Worm (Caenorhabditis elegans): ENCODE data around the gene Y53G8AL.3.

Gene Y53G8AL.3

DNA sequence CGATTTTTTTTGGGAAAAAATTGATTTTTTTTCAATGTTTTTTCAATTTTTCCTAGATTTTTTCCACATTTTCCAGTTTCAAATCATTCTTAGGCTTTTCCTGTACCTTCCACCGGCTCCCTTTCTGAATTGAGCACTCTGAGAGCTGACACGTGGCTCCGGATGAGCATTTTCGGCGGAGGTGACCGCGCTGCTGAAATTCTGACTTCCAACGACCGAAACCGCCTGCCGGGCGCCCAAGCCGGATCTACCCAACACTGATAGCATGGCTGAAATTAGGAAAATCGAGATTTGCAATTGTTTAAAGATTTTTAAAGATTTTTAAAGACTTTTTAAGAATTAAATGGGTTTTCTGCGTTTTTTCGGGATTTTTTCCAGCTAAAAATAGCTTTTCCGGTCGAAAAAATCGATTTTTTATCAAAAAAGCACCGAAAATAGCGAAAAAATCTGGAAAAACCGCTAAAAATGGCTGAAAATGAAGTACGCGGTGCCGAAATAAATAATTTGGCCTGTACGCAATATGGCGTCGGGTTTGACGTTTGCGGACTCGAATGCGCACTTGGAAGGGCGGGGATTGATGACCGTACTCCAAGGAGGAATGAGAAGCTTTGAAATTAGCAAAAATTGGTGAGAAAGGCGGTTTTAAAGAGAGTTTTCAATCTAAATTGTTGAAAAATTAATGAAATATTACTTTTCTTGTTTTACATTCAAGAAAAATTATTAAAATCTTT, 4.5 kb downstream of the Y53G8AL.3 start, which contains the start of gene nduf-9:
TSS of gene nduf-9 (minus strand) at position 269 of the 731 bp plus-strand sequence.
- TF ChIP-seq unc-62 (GFP tag; optimal IDR thresholded peaks at IDR 0.05), result no peak

DNA sequence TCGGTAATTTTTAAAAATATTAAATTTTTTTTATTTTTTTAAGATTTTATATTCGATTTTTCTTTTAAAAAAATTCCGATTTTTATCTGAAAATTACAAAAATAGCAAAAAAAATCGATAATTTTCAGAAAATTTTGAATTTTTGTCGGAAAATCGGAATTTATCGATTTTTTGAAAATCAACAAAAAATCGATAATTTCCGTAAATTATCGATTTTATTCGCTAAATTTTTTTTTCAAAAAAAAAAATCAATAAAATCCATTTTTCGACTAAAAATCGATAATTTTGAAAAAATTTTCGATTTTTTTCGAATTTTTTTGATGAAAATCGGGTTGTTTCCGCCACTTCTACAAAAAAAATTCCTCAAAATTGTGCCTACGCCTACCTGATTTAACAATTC, 10.6 kb downstream of the Y53G8AL.3 start:
- no peak for TF ChIP-seq unc-62 (GFP tag; optimal IDR thresholded peaks at IDR 0.05)

DNA sequence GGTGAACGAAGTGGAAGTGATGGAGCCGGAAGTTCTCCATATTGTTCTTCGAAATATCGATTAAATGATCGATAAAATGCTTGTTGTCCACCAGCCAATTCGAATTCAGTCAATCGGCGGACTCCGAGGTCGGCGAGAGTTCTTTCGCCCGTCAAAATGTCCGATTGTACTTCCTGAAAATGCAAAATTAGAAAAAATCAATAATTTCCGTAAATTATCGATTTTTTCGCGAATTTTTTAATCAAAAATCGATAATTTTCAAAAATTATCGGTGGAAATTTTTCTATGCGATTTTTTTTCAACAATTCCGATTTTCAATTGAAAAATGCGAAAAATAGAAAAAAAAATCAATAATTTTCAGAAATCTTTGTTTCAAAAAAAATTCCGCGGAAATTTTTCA, 11.0 kb downstream of the Y53G8AL.3 start:
- TF ChIP-seq unc-62 (GFP tag; optimal IDR thresholded peaks at IDR 0.05), result no peak

DNA sequence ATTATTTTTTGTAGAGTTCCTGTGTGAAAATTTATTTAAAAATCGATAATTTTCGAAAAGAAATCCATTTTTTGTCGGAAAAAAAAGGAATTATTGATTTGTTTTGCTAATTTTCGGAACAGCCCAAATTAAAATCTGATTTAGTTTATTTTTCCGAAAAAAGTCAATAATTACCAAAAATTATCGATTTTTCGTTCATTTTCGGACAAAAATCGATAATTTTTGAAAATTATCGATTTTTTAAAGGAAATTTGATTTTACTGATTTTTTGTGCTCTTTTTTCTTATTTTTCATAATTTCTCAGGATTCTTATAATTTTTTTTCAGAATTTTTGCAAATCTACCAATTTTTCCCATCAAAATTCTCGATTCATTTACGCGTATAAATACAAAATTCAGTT, 11.6 kb downstream of the Y53G8AL.3 start:
- no peak for TF ChIP-seq unc-62 (GFP tag; optimal IDR thresholded peaks at IDR 0.05)

DNA sequence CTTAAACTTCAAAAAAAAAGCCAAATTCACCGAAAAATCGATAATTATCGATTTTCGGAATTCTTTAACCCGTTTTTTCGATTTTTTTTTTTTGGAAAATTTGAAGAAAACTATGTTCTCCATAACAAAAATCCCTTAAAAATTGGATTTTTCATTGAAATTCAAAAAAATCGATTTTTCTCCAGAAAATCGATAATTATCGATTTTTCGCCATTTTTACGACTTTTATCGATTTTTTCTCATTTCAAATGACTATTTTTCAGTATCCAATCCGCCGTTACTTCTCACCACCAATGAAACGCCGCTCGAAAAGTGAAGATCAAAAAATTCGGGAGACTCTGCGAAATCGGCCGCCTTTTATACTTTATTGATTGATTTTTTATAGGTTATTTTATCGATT, 12.1 kb downstream of the Y53G8AL.3 start:
- TF ChIP-seq unc-62 (GFP tag; optimal IDR thresholded peaks at IDR 0.05), result no peak

DNA sequence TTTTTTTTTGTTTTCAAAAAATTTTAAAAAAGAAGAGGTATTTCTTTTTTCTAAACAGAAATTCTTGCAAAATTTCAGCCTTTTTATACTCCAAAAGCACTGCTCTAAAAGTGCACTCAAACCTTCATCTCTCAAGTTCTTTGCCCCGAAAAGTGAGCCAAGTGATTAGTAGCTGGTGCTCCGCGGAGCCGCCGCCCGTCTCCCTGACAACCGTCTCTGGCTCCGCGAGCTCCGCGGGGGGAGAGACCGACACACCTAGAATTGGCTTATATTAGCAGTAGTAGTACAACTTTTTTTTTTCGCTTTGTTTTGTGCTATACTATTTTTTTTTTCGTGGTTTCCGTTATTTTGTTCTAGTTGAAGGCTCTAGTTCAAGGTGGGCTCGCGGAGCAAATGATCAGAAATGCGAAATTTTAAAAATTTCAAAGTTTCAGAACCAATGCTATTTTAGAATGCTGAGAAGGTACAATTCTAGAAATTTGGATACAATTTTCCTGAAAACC, 20.2 kb downstream of the Y53G8AL.3 start, which contains the start of gene Y53G8AL.1:
TSS of gene Y53G8AL.1 (plus strand) at position 453 of the 503 bp plus-strand sequence.
- TF ChIP-seq unc-62 (GFP tag; optimal IDR thresholded peaks at IDR 0.05), result no peak

DNA sequence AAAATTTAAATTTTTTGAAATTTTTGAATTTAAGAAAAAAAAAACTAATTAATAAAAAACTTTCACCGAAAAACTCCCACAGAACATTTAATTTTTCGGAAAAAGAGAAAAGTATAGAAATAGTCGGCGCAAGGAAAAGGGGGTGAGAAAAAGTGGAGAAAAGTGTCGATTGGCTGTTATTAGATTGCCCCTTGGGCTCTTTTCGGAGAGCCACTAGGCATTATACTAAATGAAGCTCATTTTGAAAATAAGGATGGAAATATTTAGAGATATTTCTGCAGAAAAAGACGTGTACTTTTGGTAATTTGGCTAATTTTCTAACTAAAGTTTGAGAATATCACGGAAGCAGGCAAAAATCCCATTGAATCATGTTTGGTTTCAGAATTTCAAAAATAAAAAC, 28.8 kb downstream of the Y53G8AL.3 start:
- no peak for TF ChIP-seq unc-62 (GFP tag; optimal IDR thresholded peaks at IDR 0.05)

DNA sequence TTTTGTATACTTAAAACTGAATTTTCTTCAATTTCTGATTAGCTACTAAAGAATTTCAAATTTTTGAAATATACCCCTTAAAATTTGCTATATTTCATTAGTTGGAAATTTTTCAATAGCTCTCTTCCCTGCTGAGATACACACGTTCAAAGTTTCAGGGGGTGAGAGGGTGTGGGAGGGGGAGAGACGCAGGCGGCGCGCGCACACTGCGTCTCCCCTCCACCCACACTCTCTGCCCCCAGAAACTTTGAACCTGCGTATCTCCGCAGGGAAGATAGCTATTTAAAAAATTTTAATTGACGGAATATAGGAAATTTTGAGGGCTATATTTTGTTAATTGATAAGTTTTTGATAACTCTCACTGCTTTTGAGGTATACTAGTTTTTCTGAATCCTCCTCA, 30.2 kb downstream of the Y53G8AL.3 start:
- TF ChIP-seq unc-62 (GFP tag; optimal IDR thresholded peaks at IDR 0.05), result no peak

DNA sequence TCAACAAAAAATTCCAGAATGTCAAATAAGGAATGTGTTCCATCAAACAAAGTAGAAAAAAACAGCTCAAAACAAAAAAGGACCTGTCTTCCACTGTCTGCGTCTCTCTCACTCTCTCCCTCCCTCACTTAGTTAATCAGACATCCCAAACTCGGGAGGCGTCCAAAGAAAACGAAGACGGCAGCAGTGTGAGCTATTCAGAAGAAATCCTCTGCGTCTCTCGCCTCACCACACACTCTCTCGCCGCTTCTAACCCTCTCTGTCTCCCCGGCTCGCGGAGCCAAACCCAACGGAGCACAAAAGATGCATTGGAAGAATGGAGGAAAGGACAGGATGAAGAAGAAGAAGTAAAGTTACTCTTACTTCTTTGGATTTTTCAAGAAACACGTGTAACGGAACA, 32.7 kb downstream of the Y53G8AL.3 start:
- TF ChIP-seq unc-62 (GFP tag; optimal IDR thresholded peaks at IDR 0.05), result no peak

DNA sequence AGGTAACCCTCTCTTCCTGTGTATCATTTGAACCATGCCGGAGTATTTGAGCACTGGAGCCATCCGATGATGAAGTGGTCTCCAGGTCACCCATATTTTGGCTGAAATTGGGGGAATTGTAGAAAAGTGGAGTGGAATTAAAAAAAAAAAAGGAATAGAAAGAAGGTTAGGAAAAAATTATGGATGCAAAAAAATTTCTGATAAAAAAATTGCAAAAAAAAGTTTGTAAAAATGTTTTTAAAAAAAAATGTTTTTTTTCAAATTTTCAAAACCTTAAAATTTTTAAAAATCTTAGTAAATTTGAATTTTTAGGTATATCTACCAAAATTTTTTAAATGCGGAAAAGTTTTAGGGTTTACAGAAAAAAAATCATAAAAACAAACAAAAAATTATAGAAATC, 33.9 kb downstream of the Y53G8AL.3 start, which contains the start of gene frm-8:
TSS of gene frm-8 (minus strand) at position 101 of the 400 bp plus-strand sequence.
- no peak for TF ChIP-seq unc-62 (GFP tag; optimal IDR thresholded peaks at IDR 0.05)

DNA sequence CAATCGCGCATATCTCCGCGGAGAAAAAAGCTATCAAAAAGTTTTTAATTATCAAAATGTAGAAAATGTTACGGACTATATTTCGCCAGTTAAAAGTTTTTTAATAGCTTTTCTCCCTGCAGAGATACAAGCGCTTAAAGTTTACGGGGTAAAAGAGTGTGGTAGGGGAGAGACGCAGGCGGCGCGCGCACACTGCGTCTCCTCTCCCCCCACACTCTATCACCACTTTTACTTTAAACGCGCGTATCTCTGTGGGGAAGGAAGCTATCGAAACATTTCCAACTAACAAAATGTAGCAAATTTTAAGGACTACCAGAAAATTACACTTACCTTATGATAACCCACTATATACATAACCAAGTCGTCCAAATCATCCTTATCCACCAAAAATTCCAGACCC, 49.4 kb downstream of the Y53G8AL.3 start:
- no peak for TF ChIP-seq unc-62 (GFP tag; optimal IDR thresholded peaks at IDR 0.05)

Measured in whole organism, dauer.